Worm (Caenorhabditis elegans): Measurements from ENCODE around the gene sri-47.

The sri-47 gene

ce11 chrII:2695079-2695478 lies 38.4 kb downstream of the sri-47 start:
- TF ChIP-seq unc-42 (tag; optimal IDR thresholded peaks at IDR 0.05) (peak; percentile 46), pag-3 (tag; optimal IDR thresholded peaks at IDR 0.05; ENCODE audit: borderline replicate concordance) (no peak)

ce11 chrII:2698378-2698777 lies 41.7 kb downstream of the sri-47 start, which contains the start of gene sri-62:
TSS of gene sri-62 (minus strand) at chrII:2698478.
- TF ChIP-seq ceh-19 (GFP tag; optimal IDR thresholded peaks at IDR 0.05) = no peak
- TF ChIP-seq K02D7.2 (tag; optimal IDR thresholded peaks at IDR 0.05) = no peak
- no peak for TF ChIP-seq ceh-30 (tag; optimal IDR thresholded peaks at IDR 0.05)
- no peak for TF ChIP-seq pha-2 (tag; optimal IDR thresholded peaks at IDR 0.05)
- no peak for TF ChIP-seq hlh-30 (tag; optimal IDR thresholded peaks at IDR 0.05; ENCODE audit: insufficient read depth)
- TF ChIP-seq K09A11.1 (tag; optimal IDR thresholded peaks at IDR 0.05; ENCODE audit: insufficient read depth) = no peak
- TF ChIP-seq ceh-2 (tag; optimal IDR thresholded peaks at IDR 0.05) = no peak
- no peak for TF ChIP-seq ceh-48 (tag; optimal IDR thresholded peaks at IDR 0.05)
- TF ChIP-seq Y22D7AL.16 (tag; optimal IDR thresholded peaks at IDR 0.05) = no peak
- TF ChIP-seq nfya-1 (tag; optimal IDR thresholded peaks at IDR 0.05) = no peak
- TF ChIP-seq fkh-10 (GFP tag; optimal IDR thresholded peaks at IDR 0.05) = no peak
- TF ChIP-seq ets-4 (tag; optimal IDR thresholded peaks at IDR 0.05) = no peak
- no peak for TF ChIP-seq ceh-24 (tag; optimal IDR thresholded peaks at IDR 0.05)
- TF ChIP-seq ztf-16 (tag; optimal IDR thresholded peaks at IDR 0.05) = no peak

ce11 chrII:2700229-2700628 lies 43.5 kb downstream of the sri-47 start, which contains the start of gene sri-61:
TSS of gene sri-61 (minus strand) at chrII:2700329.
- TF ChIP-seq pros-1 (tag; optimal IDR thresholded peaks at IDR 0.05) (no peak), pax-1 (tag; optimal IDR thresholded peaks at IDR 0.05) (no peak), pha-4 (tag; optimal IDR thresholded peaks at IDR 0.05) (no peak), ama-1 (optimal IDR thresholded peaks at IDR 0.05) (no peak), ceh-30 (tag; optimal IDR thresholded peaks at IDR 0.05) (no peak), hlh-8 (tag; optimal IDR thresholded peaks at IDR 0.05) (no peak), ceh-45 (GFP tag; IDR thresholded peaks at IDR 0.05) (no peak), T23F11.4 (GFP tag; optimal IDR thresholded peaks at IDR 0.05) (no peak), ztf-16 (tag; optimal IDR thresholded peaks at IDR 0.05) (no peak), ref-2 (tag; optimal IDR thresholded peaks at IDR 0.05) (no peak), elt-4 (tag; optimal IDR thresholded peaks at IDR 0.05) (no peak), rnt-1 (tag; optimal IDR thresholded peaks at IDR 0.05) (no peak), sox-2 (GFP tag; IDR thresholded peaks at IDR 0.05) (no peak), ceh-31 (tag; optimal IDR thresholded peaks at IDR 0.05) (no peak), unc-42 (tag; optimal IDR thresholded peaks at IDR 0.05) (no peak), ttx-3 (tag; optimal IDR thresholded peaks at IDR 0.05) (no peak), unc-55 (GFP tag; optimal IDR thresholded peaks at IDR 0.05) (no peak), sdc-2 (tag; optimal IDR thresholded peaks at IDR 0.05) (no peak), ceh-48 (tag; optimal IDR thresholded peaks at IDR 0.05) (no peak), dve-1 (tag; optimal IDR thresholded peaks at IDR 0.05) (no peak)

ce11 chrII:2702757-2703156 lies 46.1 kb downstream of the sri-47 start, which contains the start of gene sri-60:
TSS of gene sri-60 (minus strand) at chrII:2702857.
- no peak for TF ChIP-seq lim-6 (tag; optimal IDR thresholded peaks at IDR 0.05)
- no peak for TF ChIP-seq nfya-1 (tag; optimal IDR thresholded peaks at IDR 0.05)
- no peak for TF ChIP-seq lin-11 (tag; optimal IDR thresholded peaks at IDR 0.05)
- TF ChIP-seq ets-4 (tag; optimal IDR thresholded peaks at IDR 0.05) = no peak
- no peak for TF ChIP-seq ceh-24 (tag; optimal IDR thresholded peaks at IDR 0.05)
- TF ChIP-seq ama-1 (optimal IDR thresholded peaks at IDR 0.05) = no peak
- TF ChIP-seq elt-2 (tag; optimal IDR thresholded peaks at IDR 0.05) = no peak
- no peak for TF ChIP-seq hlh-6 (tag; optimal IDR thresholded peaks at IDR 0.05)

- no peak for TF ChIP-seq pag-3 (tag; optimal IDR thresholded peaks at IDR 0.05; ENCODE audit: borderline replicate concordance)
- no peak for TF ChIP-seq ref-2 (tag; optimal IDR thresholded peaks at IDR 0.05)
- no peak for TF ChIP-seq C38D4.7 (GFP tag; optimal IDR thresholded peaks at IDR 0.05)
- no peak for TF ChIP-seq ttx-3 (tag; optimal IDR thresholded peaks at IDR 0.05)
- TF ChIP-seq pros-1 (tag; optimal IDR thresholded peaks at IDR 0.05) = no peak
- no peak for TF ChIP-seq ceh-48 (tag; optimal IDR thresholded peaks at IDR 0.05)
- TF ChIP-seq elt-2 (tag; optimal IDR thresholded peaks at IDR 0.05) = no peak
- TF ChIP-seq F13H6.1 (tag; optimal IDR thresholded peaks at IDR 0.05) = no peak
- no peak for TF ChIP-seq ceh-18 (tag; optimal IDR thresholded peaks at IDR 0.05)
- TF ChIP-seq T23F11.4 (GFP tag; optimal IDR thresholded peaks at IDR 0.05) = no peak
- TF ChIP-seq fax-1 (tag; optimal IDR thresholded peaks at IDR 0.05) = no peak
Observed at ce11 chrII:2705200-2705599, 48.5 kb downstream of the sri-47 start, which contains the start of gene srh-128. TSS of gene srh-128 (minus strand) at chrII:2705300.

All from whole organism, late embryonic.